Fruit fly (Drosophila melanogaster) whole organism, wandering third instar larva: Measurements from ENCODE around the gene CG31343.

Experiments
- Abd-B ChIP-seq: fragments of >200 bp; optimal IDR thresholded peaks from 2 replicates; lab custom pipeline; 2017; ENCODE audit warnings: missing biosample characterization, missing genetic modification characterization
- Dfd ChIP-seq: fragments of >200 bp; optimal IDR thresholded peaks from 2 replicates; lab custom pipeline; 2017; ENCODE audit warnings: missing biosample characterization, missing genetic modification characterization
- Hnf4 ChIP-seq: fragments of 200-800 bp; sonication (Bioruptor generic); optimal IDR thresholded peaks from 2 replicates; lab custom pipeline; 2016; ENCODE audit warnings: missing biosample characterization, mild to moderate bottlenecking, missing genetic modification characterization
- Hr78 ChIP-seq: fragments of >200 bp; optimal IDR thresholded peaks from 2 replicates; lab custom pipeline; 2017; ENCODE audit warnings: missing biosample characterization, missing genetic modification characterization
- Hr83 ChIP-seq: fragments of 200-300 bp; sonication (Bioruptor generic); optimal IDR thresholded peaks from 2 replicates; lab custom pipeline; 2016; ENCODE audit warnings: missing biosample characterization, mild to moderate bottlenecking, missing genetic modification characterization, moderate library complexity; ENCODE audit not compliant: poor library complexity, severe bottlenecking
- Myc ChIP-seq: fragments of >200 bp; optimal IDR thresholded peaks from 2 replicates; lab custom pipeline; 2017
- N ChIP-seq: fragments of >200 bp; optimal IDR thresholded peaks from 2 replicates; lab custom pipeline; 2018; ENCODE audit warnings: missing biosample characterization, missing external identifiers, missing genetic modification characterization
- dmrt93B ChIP-seq: fragments of 200-800 bp; sonication (Bioruptor generic); optimal IDR thresholded peaks from 2 replicates; lab custom pipeline; 2018; ENCODE audit warnings: missing biosample characterization, mild to moderate bottlenecking, missing genetic modification characterization
- ey ChIP-seq: fragments of 200-800 bp; sonication (Bioruptor generic); optimal IDR thresholded peaks from 2 replicates; lab custom pipeline; 2016; ENCODE audit warnings: missing biosample characterization, missing genetic modification characterization
- fru ChIP-seq: fragments of 200-800 bp; sonication (Bioruptor generic); optimal IDR thresholded peaks from 3 replicates; lab custom pipeline; 2016; ENCODE audit warnings: missing biosample characterization, mild to moderate bottlenecking, missing genetic modification characterization
- h ChIP-seq: fragments of 200-800 bp; sonication (Bioruptor generic); optimal IDR thresholded peaks from 3 replicates; lab custom pipeline; 2016; ENCODE audit warnings: missing biosample characterization, mild to moderate bottlenecking, missing genetic modification characterization
- psq ChIP-seq: fragments of 200-800 bp; sonication (Bioruptor generic); optimal IDR thresholded peaks from 3 replicates; lab custom pipeline; 2017; ENCODE audit warnings: missing biosample characterization, mild to moderate bottlenecking, missing genetic modification characterization, moderate library complexity
- sage ChIP-seq: fragments of 200-800 bp; sonication (Bioruptor generic); optimal IDR thresholded peaks from 2 replicates; lab custom pipeline; 2016; ENCODE audit warnings: missing biosample characterization, mild to moderate bottlenecking, missing genetic modification characterization
- sv ChIP-seq: fragments of 200-800 bp; sonication (Bioruptor generic); optimal IDR thresholded peaks from 3 replicates; lab custom pipeline; 2016; ENCODE audit warnings: missing biosample characterization, missing genetic modification characterization

- TF ChIP-seq Hr83 (GFP tag; lab: Kevin White, UChicago) (no peak), Abd-B (GFP tag; lab: Kevin White, UChicago) (no peak), Hr78 (no peak), Hnf4 (no peak), h (GFP tag; lab: Kevin White, UChicago) (no peak), sv (GFP tag; lab: Kevin White, UChicago) (no peak), fru (GFP tag; lab: Kevin White, UChicago) (no peak), psq (GFP tag; lab: Kevin White, UChicago) (no peak), sage (GFP tag; lab: Kevin White, UChicago) (no peak), Dfd (GFP tag; lab: Kevin White, UChicago) (no peak), Myc (no peak), ey (no peak), dmrt93B (GFP tag; lab: Kevin White, UChicago) (no peak), N (GFP tag; lab: Kevin White, UChicago) (no peak)
Observed at dm6 chr3R:21748954-21749920, 4.2 kb downstream of the CG31343 start, which contains the start of gene CG31233.
